Worm (Caenorhabditis elegans): ENCODE data around the gene nsph-4.3.

ce11 chrIII:7655498-7655897 is 46.4 kb upstream of the nsph-4.3 start:
- TF ChIP-seq fkh-8 (tag; optimal IDR thresholded peaks at IDR 0.05) (no peak), ces-1 (GFP tag; optimal IDR thresholded peaks at IDR 0.05) (no peak), dsc-1 (tag; optimal IDR thresholded peaks at IDR 0.05) (no peak), lir-3 (tag; optimal IDR thresholded peaks at IDR 0.05; ENCODE audit: poor library complexity) (no peak), snpc-4 (tag; optimal IDR thresholded peaks at IDR 0.05) (no peak), ceh-90 (tag; optimal IDR thresholded peaks at IDR 0.05) (no peak), rnt-1 (tag; optimal IDR thresholded peaks at IDR 0.05) (no peak), unc-130 (tag; optimal IDR thresholded peaks at IDR 0.05) (no peak), unc-86 (tag; optimal IDR thresholded peaks at IDR 0.05) (no peak), C04F5.9 (tag; optimal IDR thresholded peaks at IDR 0.05) (no peak), lsy-2 (tag; optimal IDR thresholded peaks at IDR 0.05) (no peak), mef-2 (tag; optimal IDR thresholded peaks at IDR 0.05) (no peak)

Measured in whole organism, L1 larva.